Fruit fly (Drosophila melanogaster): ENCODE results near the gene CG15399.

The CG15399 gene

dm6 chr2L:2734215-2734614 is 37.4 kb downstream of the CG15399 start (continued):
- peak; percentile 12 to 74 for TF ChIP-seq bsh (GFP tag; optimal IDR thresholded peaks at IDR 0.05)
- TF ChIP-seq HLH54F (GFP tag; optimal IDR thresholded peaks at IDR 0.05) = peak; percentile 49
- no peak for TF ChIP-seq unc-4 (GFP tag; IDR thresholded peaks at IDR 0.05; ENCODE audit: partially characterized antibody)
- no peak for TF ChIP-seq CG11085 (GFP tag; IDR thresholded peaks at IDR 0.05)
- no peak for TF ChIP-seq CG6175 (GFP tag; IDR thresholded peaks at IDR 0.05)
- TF ChIP-seq CG10267 (tag; optimal IDR thresholded peaks at IDR 0.05) = peak; percentile 1
- TF ChIP-seq bbx (GFP tag; IDR thresholded peaks at IDR 0.05; ENCODE audit: partially characterized antibody) = no peak
- TF ChIP-seq CG11504 (tag; optimal IDR thresholded peaks at IDR 0.05) = peak; percentile 65
- TF ChIP-seq wdn (GFP tag; IDR thresholded peaks at IDR 0.05) = peak; percentile 34; the same call in 1 of the 2 replicates
- TF ChIP-seq E2f2 (GFP tag; IDR thresholded peaks at IDR 0.05) = peak; percentile 28; the same call in 1 of the 2 replicates
- TF ChIP-seq CG31224 (GFP tag; IDR thresholded peaks at IDR 0.05) = peak; percentile 21; the same call in 1 of the 2 replicates
- TF ChIP-seq bowl (GFP tag; IDR thresholded peaks at IDR 0.05) = no peak
- no peak for TF ChIP-seq CG17568 (GFP tag; optimal IDR thresholded peaks at IDR 0.05)
- no peak for TF ChIP-seq Hmx (GFP tag; optimal IDR thresholded peaks at IDR 0.05)
- peak; percentile 31 for TF ChIP-seq CG18619 (GFP tag; optimal IDR thresholded peaks at IDR 0.05)
- TF ChIP-seq ewg (GFP tag; optimal IDR thresholded peaks at IDR 0.05) = no peak
- TF ChIP-seq schlank (tag; optimal IDR thresholded peaks at IDR 0.05) = peak; percentile 29
- TF ChIP-seq shn (GFP tag; optimal IDR thresholded peaks at IDR 0.05) = peak; percentile 1
- peak; percentile 50 for TF ChIP-seq CHES-1-like (GFP tag; optimal IDR thresholded peaks at IDR 0.05)
- peak; percentile 43 for TF ChIP-seq Usf (GFP tag; optimal IDR thresholded peaks at IDR 0.05)
- peak; percentile 12 for TF ChIP-seq NK7.1 (GFP tag; optimal IDR thresholded peaks at IDR 0.05)
- TF ChIP-seq zfh1 (GFP tag; IDR thresholded peaks at IDR 0.05) = peak; percentile 40; the same call in 1 of the 3 replicates
- TF ChIP-seq lab (GFP tag; optimal IDR thresholded peaks at IDR 0.05) = peak; percentile 74
- TF ChIP-seq NFAT (GFP tag; IDR thresholded peaks at IDR 0.05) = no peak
- TF ChIP-seq Aef1 (GFP tag; IDR thresholded peaks at IDR 0.05) = peak; percentile 35; the same call in 2 of the 3 replicates
- no peak for TF ChIP-seq zen2 (GFP tag; IDR thresholded peaks at IDR 0.05; ENCODE audit: partially characterized antibody)
- no peak for TF ChIP-seq abd-A (tag; optimal IDR thresholded peaks at IDR 0.05)
- TF ChIP-seq Antp (GFP tag; optimal IDR thresholded peaks at IDR 0.05) = no peak
- peak; percentile 45 for TF ChIP-seq CG17385 (GFP tag; optimal IDR thresholded peaks at IDR 0.05)
- no peak for TF ChIP-seq CG3065 (GFP tag; optimal IDR thresholded peaks at IDR 0.05)
- TF ChIP-seq MTF-1 (GFP tag; optimal IDR thresholded peaks at IDR 0.05; ENCODE audit: borderline replicate concordance) = no peak
- no peak for TF ChIP-seq Eip74EF (GFP tag; optimal IDR thresholded peaks at IDR 0.05)
- peak; percentile 22 for TF ChIP-seq CG6854 (GFP tag; optimal IDR thresholded peaks at IDR 0.05)
- TF ChIP-seq pan (optimal IDR thresholded peaks at IDR 0.05) = no peak
- peak in 1 of 2 experiments; percentile 23 for TF ChIP-seq pan (GFP tag; optimal IDR thresholded peaks at IDR 0.05 in 1 of 2, IDR thresholded peaks at IDR 0.05 in 1 of 2)
- TF ChIP-seq Chrac-16 (GFP tag; optimal IDR thresholded peaks at IDR 0.05) = peak; percentile 7
- TF ChIP-seq CG1792 (GFP tag; optimal IDR thresholded peaks at IDR 0.05) = no peak
- peak; percentile 23 for TF ChIP-seq CG12391 (tag; optimal IDR thresholded peaks at IDR 0.05)
- TF ChIP-seq Six4 (GFP tag; optimal IDR thresholded peaks at IDR 0.05) = no peak
- TF ChIP-seq dpn (GFP tag; optimal IDR thresholded peaks at IDR 0.05) = peak; percentile 43 to 57
- TF ChIP-seq CG31441 (GFP tag; IDR thresholded peaks at IDR 0.05) = peak; percentile 42
- no peak for TF ChIP-seq CG15073 (GFP tag; optimal IDR thresholded peaks at IDR 0.05)
- no peak for TF ChIP-seq CG6683 (GFP tag; optimal IDR thresholded peaks at IDR 0.05)
- no peak for TF ChIP-seq CG4617 (GFP tag; optimal IDR thresholded peaks at IDR 0.05; ENCODE audit: borderline replicate concordance)
- peak; percentile 46 for TF ChIP-seq CG12155 (GFP tag; optimal IDR thresholded peaks at IDR 0.05)
- TF ChIP-seq tna (GFP tag; IDR thresholded peaks at IDR 0.05; ENCODE audit: partially characterized antibody) = no peak
- TF ChIP-seq vnd (GFP tag; IDR thresholded peaks at IDR 0.05; ENCODE audit: partially characterized antibody) = no peak
- TF ChIP-seq H2.0 (GFP tag; IDR thresholded peaks at IDR 0.05) = no peak
- TF ChIP-seq CG12769 (tag; optimal IDR thresholded peaks at IDR 0.05) = peak; percentile 50
- no peak for TF ChIP-seq CG15479 (GFP tag; optimal IDR thresholded peaks at IDR 0.05)

All from whole organism, embryonic.